Worm (Caenorhabditis elegans): Measurements from ENCODE around the gene C03B1.4.
A peak's percentile ranks its signal among the peaks of the same experiment; 100 is the strongest.

Gene C03B1.4

DNA sequence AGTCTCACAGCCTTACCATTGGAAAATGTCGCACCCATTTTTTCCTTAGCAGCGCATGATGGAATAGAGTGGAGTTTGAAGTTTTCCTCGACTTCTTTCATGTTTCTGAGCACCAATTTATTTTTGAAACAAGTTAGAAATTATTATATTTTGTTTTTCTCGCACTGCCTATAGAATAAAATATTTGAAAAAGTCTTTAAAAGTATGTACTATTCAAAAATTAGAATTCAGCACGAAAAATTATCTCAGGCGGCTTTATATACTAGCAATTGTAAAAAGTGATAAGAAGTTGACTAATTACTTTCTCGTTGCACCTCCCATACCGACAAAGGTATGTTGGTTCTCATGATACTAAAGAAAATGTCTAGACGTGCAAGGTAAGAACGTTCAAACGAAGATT lies 17.3 kb upstream of the C03B1.4 start, which contains the start of gene C03B1.9:
Gene C03B1.9 (minus strand): TSS at position 101 of the 400 bp plus-strand sequence.
- TF ChIP-seq sea-2 (GFP tag; optimal IDR thresholded peaks at IDR 0.05) (no peak), R02D3.7 (tag; optimal IDR thresholded peaks at IDR 0.05) (no peak), elt-1 (tag; optimal IDR thresholded peaks at IDR 0.05) (no peak)

DNA sequence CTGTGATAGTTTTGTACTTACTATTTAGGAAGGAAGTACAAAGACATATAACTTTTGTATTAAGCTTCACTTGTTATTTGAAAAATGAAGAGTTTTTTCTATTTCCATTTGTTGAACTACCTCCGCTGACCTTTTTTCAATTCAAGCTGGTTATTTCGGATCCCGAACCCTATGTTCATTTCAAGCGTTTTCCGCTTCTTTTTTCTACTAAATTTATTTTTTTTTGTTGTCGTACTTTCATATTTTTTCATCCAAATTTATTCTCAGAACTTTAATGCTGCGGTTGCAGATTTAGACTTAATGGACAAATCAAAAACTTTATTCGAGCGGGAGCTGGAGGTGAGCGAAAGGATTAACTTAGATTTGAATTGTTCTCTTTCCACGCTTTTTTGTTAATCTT lies 14.3 kb upstream of the C03B1.4 start, which contains the start of gene C03B1.6:
Gene C03B1.6 (plus strand): TSS at position 301 of the 400 bp plus-strand sequence.
- TF ChIP-seq unc-62 (GFP tag; optimal IDR thresholded peaks at IDR 0.05) (no peak), nhr-23 (tag; optimal IDR thresholded peaks at IDR 0.05) (no peak), nhr-43 (tag; optimal IDR thresholded peaks at IDR 0.05; ENCODE audit: poor library complexity, severe bottlenecking) (no peak), ztf-11 (tag; optimal IDR thresholded peaks at IDR 0.05) (no peak)

DNA sequence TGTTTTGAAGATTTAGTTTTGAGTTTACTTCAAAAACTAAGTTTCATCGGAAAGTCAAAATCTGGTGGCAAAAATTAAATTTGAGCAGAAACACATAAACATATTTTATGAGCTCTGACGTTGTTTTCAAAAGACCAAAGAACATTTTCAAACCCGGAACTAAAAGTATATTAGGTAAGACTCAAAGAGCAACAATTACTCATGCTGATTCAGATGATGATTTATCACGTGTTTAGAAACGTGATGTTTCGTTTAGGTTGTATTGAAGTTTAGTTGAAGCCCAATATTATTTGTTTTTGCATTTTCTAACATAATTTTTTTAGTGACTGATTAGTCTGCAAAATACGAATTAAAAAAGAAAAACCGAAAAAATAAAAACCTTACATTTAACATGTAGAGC lies 10.5 kb upstream of the C03B1.4 start:
- no peak for TF ChIP-seq ceh-82 (tag; optimal IDR thresholded peaks at IDR 0.05)
- TF ChIP-seq pqm-1 (tag; optimal IDR thresholded peaks at IDR 0.05): peak; percentile 45

ce11 chrX:6355030-6355635 lies 9.2 kb upstream of the C03B1.4 start, which contains the start of gene C03B1.5:
Gene C03B1.5 (plus strand): TSS chrX:6355585.
- TF ChIP-seq lin-15B (tag; optimal IDR thresholded peaks at IDR 0.05) (no peak), nhr-237 (tag; optimal IDR thresholded peaks at IDR 0.05) (no peak), lin-39 (tag; optimal IDR thresholded peaks at IDR 0.05) (no peak), nhr-23 (tag; optimal IDR thresholded peaks at IDR 0.05) (no peak), tbx-2 (tag; optimal IDR thresholded peaks at IDR 0.05) (no peak), nhr-25 (tag; optimal IDR thresholded peaks at IDR 0.05) (no peak), skn-1 (tag; optimal IDR thresholded peaks at IDR 0.05) (no peak), aly-2 (tag; optimal IDR thresholded peaks at IDR 0.05) (no peak), egl-27 (tag; optimal IDR thresholded peaks at IDR 0.05) (no peak), ztf-4 (tag; optimal IDR thresholded peaks at IDR 0.05) (no peak), pqm-1 (tag; optimal IDR thresholded peaks at IDR 0.05) (no peak), ceh-16 (tag; optimal IDR thresholded peaks at IDR 0.05) (no peak), pha-4 (tag; optimal IDR thresholded peaks at IDR 0.05) (no peak)

DNA sequence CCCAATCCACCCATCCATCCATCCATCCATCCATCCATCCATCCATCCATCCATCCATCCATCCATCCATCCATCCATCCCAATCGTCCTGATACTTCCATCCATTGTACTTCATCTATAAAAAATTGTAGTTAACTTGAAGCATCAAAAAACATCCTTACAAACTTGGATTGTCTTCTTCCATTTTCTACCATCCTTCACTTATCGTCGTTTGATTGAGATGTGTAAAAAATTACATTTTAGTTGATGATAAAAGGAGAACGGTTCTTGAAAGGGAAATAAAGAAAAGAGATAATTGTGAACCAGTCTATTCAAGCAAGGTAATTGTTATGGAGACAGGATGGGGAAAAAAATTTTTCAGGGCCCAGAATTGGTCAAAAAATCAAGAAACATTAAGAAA lies 6.5 kb upstream of the C03B1.4 start, which contains the start of gene C03B1.10:
Gene C03B1.10 (minus strand): TSS at position 101 of the 400 bp plus-strand sequence.
- no peak for TF ChIP-seq jun-1 (tag; optimal IDR thresholded peaks at IDR 0.05)
- no peak for TF ChIP-seq aly-2 (tag; optimal IDR thresholded peaks at IDR 0.05)
- no peak for TF ChIP-seq nhr-28 (tag; optimal IDR thresholded peaks at IDR 0.05)
- TF ChIP-seq nhr-237 (tag; optimal IDR thresholded peaks at IDR 0.05): no peak
- no peak for TF ChIP-seq unc-62 (GFP tag; optimal IDR thresholded peaks at IDR 0.05)
- TF ChIP-seq daf-12 (tag; optimal IDR thresholded peaks at IDR 0.05): no peak
- no peak for TF ChIP-seq tbx-2 (tag; optimal IDR thresholded peaks at IDR 0.05)
- no peak for TF ChIP-seq nhr-67 (tag; optimal IDR thresholded peaks at IDR 0.05)
- TF ChIP-seq R02D3.7 (tag; optimal IDR thresholded peaks at IDR 0.05): no peak
- no peak for TF ChIP-seq pha-4 (tag; optimal IDR thresholded peaks at IDR 0.05)
- TF ChIP-seq lin-15B (tag; optimal IDR thresholded peaks at IDR 0.05): no peak
- TF ChIP-seq ztf-11 (tag; optimal IDR thresholded peaks at IDR 0.05): no peak
- no peak for TF ChIP-seq ceh-9 (tag; optimal IDR thresholded peaks at IDR 0.05)

DNA sequence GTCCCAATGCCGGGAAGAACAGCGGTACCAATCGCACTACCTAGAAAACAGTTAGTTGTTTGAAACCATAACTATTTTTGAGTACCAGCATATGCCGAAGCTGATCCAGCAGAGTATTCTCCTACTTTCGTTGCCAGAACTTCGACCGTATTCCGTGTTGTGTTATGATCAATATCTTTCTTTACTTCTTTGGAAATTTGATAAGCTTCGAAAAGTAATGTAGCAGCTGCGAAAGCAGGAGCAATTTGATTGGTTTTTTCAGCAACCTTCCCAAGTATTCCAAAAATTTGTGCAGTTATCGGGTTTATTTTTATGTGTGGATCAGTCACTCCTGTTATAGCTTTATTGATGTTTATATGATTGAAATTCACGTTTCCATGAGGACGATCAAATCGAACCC lies 4.2 kb upstream of the C03B1.4 start:
- TF ChIP-seq nhr-11 (tag; optimal IDR thresholded peaks at IDR 0.05) (no peak), ceh-9 (tag; optimal IDR thresholded peaks at IDR 0.05) (no peak), aly-2 (tag; optimal IDR thresholded peaks at IDR 0.05) (no peak), ceh-28 (tag; optimal IDR thresholded peaks at IDR 0.05) (no peak), ztf-11 (tag; optimal IDR thresholded peaks at IDR 0.05) (no peak), nhr-237 (tag; optimal IDR thresholded peaks at IDR 0.05) (no peak), hmg-11 (tag; optimal IDR thresholded peaks at IDR 0.05) (no peak), egl-5 (tag; optimal IDR thresholded peaks at IDR 0.05) (no peak), lin-39 (tag; optimal IDR thresholded peaks at IDR 0.05) (no peak), pha-4 (tag; optimal IDR thresholded peaks at IDR 0.05) (no peak), elt-1 (tag; optimal IDR thresholded peaks at IDR 0.05) (no peak), nhr-12 (tag; optimal IDR thresholded peaks at IDR 0.05) (no peak), elt-3 (tag; optimal IDR thresholded peaks at IDR 0.05) (no peak), fos-1 (tag; optimal IDR thresholded peaks at IDR 0.05) (no peak), elt-2 (tag; optimal IDR thresholded peaks at IDR 0.05) (no peak), snpc-4 (tag; optimal IDR thresholded peaks at IDR 0.05) (no peak)
